Worm (Caenorhabditis elegans): ENCODE measurements around the gene gldi-4.
A peak's percentile ranks its signal among the peaks of the same experiment; 100 is the strongest.

gldi-4 gene

ce11 chrIV:7016502-7016901 is 922 bp upstream of the gldi-4 start (continued):
- TF ChIP-seq C04F5.9 (tag; optimal IDR thresholded peaks at IDR 0.05) (no peak), unc-62 (GFP tag; optimal IDR thresholded peaks at IDR 0.05) (no peak), nhr-90 (tag; optimal IDR thresholded peaks at IDR 0.05; ENCODE audit: poor library complexity) (no peak), tbx-2 (tag; optimal IDR thresholded peaks at IDR 0.05) (peak; percentile 40), nhr-47 (tag; optimal IDR thresholded peaks at IDR 0.05) (peak; percentile 65), swsn-7 (tag; optimal IDR thresholded peaks at IDR 0.05) (peak; percentile 48), sup-37 (GFP tag; optimal IDR thresholded peaks at IDR 0.05) (no peak), tlp-1 (tag; optimal IDR thresholded peaks at IDR 0.05) (no peak), isw-1 (GFP tag; IDR thresholded peaks at IDR 0.05) (peak; percentile 25; the same call in 1 of the 2 replicates), fos-1 (tag; optimal IDR thresholded peaks at IDR 0.05) (no peak), ceh-82 (tag; optimal IDR thresholded peaks at IDR 0.05) (peak in 1 of 3 experiments; percentile 29), ceh-90 (tag; optimal IDR thresholded peaks at IDR 0.05) (no peak), egl-13 (tag; optimal IDR thresholded peaks at IDR 0.05) (no peak), aly-2 (tag; optimal IDR thresholded peaks at IDR 0.05) (no peak), Y116A8C.19 (tag; optimal IDR thresholded peaks at IDR 0.05; ENCODE audit: borderline replicate concordance) (no peak), ets-5 (GFP tag; IDR thresholded peaks at IDR 0.05) (no peak), snpc-4 (tag; optimal IDR thresholded peaks at IDR 0.05) (peak; percentile 12), C16A3.4 (tag; optimal IDR thresholded peaks at IDR 0.05) (peak; percentile 9), fkh-8 (tag; optimal IDR thresholded peaks at IDR 0.05) (peak; percentile 62), lin-15B (tag; optimal IDR thresholded peaks at IDR 0.05) (no peak), snu-23 (GFP tag; optimal IDR thresholded peaks at IDR 0.05) (peak; percentile 60), ama-1 (optimal IDR thresholded peaks at IDR 0.05) (no peak), unc-86 (tag; optimal IDR thresholded peaks at IDR 0.05) (peak; percentile 50), fkh-4 (tag; optimal IDR thresholded peaks at IDR 0.05; ENCODE audit: borderline replicate concordance) (no peak), nhr-84 (tag; optimal IDR thresholded peaks at IDR 0.05) (no peak), lsy-2 (tag; optimal IDR thresholded peaks at IDR 0.05) (peak; percentile 41 to 62), nhr-85 (tag) (peak; percentile 83), egl-27 (tag; optimal IDR thresholded peaks at IDR 0.05) (no peak), sptf-1 (tag; optimal IDR thresholded peaks at IDR 0.05) (no peak), sox-4 (tag; optimal IDR thresholded peaks at IDR 0.05) (no peak), ceh-8 (GFP tag; optimal IDR thresholded peaks at IDR 0.05) (no peak), elt-2 (tag; optimal IDR thresholded peaks at IDR 0.05) (peak; percentile 30)

- TF ChIP-seq nhr-76 (tag; optimal IDR thresholded peaks at IDR 0.05) (no peak), elt-3 (tag; optimal IDR thresholded peaks at IDR 0.05) (no peak), fkh-4 (tag; optimal IDR thresholded peaks at IDR 0.05; ENCODE audit: borderline replicate concordance) (no peak), snu-23 (GFP tag; optimal IDR thresholded peaks at IDR 0.05) (no peak), fos-1 (tag; optimal IDR thresholded peaks at IDR 0.05) (no peak), mdl-1 (tag; optimal IDR thresholded peaks at IDR 0.05) (no peak), lin-13 (GFP tag; optimal IDR thresholded peaks at IDR 0.05) (no peak), fkh-10 (GFP tag; optimal IDR thresholded peaks at IDR 0.05) (peak; percentile 94), unc-130 (tag; optimal IDR thresholded peaks at IDR 0.05) (no peak), lin-14 (GFP tag; optimal IDR thresholded peaks at IDR 0.05) (peak; percentile 36), zip-4 (GFP tag; optimal IDR thresholded peaks at IDR 0.05) (no peak), ztf-4 (tag; optimal IDR thresholded peaks at IDR 0.05) (no peak)
Observed at ce11 chrIV:7018623-7019022, 1.2 kb downstream of the gldi-4 start.

- TF ChIP-seq nhr-85 (tag) (peak; percentile 86), mep-1 (tag; optimal IDR thresholded peaks at IDR 0.05) (peak; percentile 17), lin-14 (GFP tag; optimal IDR thresholded peaks at IDR 0.05) (peak; percentile 60), efl-1 (optimal IDR thresholded peaks at IDR 0.05) (no peak), efl-1 (GFP tag; optimal IDR thresholded peaks at IDR 0.05 in 1 of 2) (peak in 1 of 2 experiments; percentile 65), sup-37 (GFP tag; optimal IDR thresholded peaks at IDR 0.05) (no peak), blmp-1 (tag; optimal IDR thresholded peaks at IDR 0.05) (peak; percentile 65), nhr-28 (tag; optimal IDR thresholded peaks at IDR 0.05) (no peak), sox-4 (tag; optimal IDR thresholded peaks at IDR 0.05) (no peak), mef-2 (tag; optimal IDR thresholded peaks at IDR 0.05) (no peak), hlh-17 (GFP tag; optimal IDR thresholded peaks at IDR 0.05; ENCODE audit: borderline replicate concordance) (no peak), nhr-20 (tag; optimal IDR thresholded peaks at IDR 0.05) (peak; percentile 59), grh-1 (GFP tag; IDR thresholded peaks at IDR 0.05) (no peak), snu-23 (GFP tag; optimal IDR thresholded peaks at IDR 0.05) (peak; percentile 47), hlh-4 (tag; optimal IDR thresholded peaks at IDR 0.05) (no peak), ama-1 (optimal IDR thresholded peaks at IDR 0.05) (no peak), ztf-4 (tag; optimal IDR thresholded peaks at IDR 0.05) (no peak), xbp-1 (tag; optimal IDR thresholded peaks at IDR 0.05) (no peak), hpl-2 (GFP tag; optimal IDR thresholded peaks at IDR 0.05) (no peak)
Observed at ce11 chrIV:7020630-7021029, 3.2 kb downstream of the gldi-4 start.
